Worm (Caenorhabditis elegans) whole organism, late embryonic: ENCODE data around the gene R03G8.3.

ENCODE experiments used
- C38D4.7 ChIP-seq: fragments of 200-800 bp; sonication (Bioruptor generic); optimal IDR thresholded peaks from 2 replicates; lab custom pipeline; 2018; ENCODE audit warnings: mild to moderate bottlenecking, missing genetic modification characterization, moderate library complexity, missing compliant biosample characterization
- F13H6.1 ChIP-seq: sonication (generic microtip); optimal IDR thresholded peaks from 2 replicates; lab custom pipeline; 2016; ENCODE audit warnings: missing genetic modification characterization, missing compliant biosample characterization
- K09A11.1 ChIP-seq: sonication (generic microtip); optimal IDR thresholded peaks from 2 replicates; lab custom pipeline; 2017; ENCODE audit warnings: antibody characterized with exemption, mild to moderate bottlenecking, missing genetic modification characterization, missing compliant biosample characterization; ENCODE audit not compliant: insufficient read depth
- Y22D7AL.16 ChIP-seq: sonication (generic microtip); optimal IDR thresholded peaks from 2 replicates; lab custom pipeline; 2016; ENCODE audit warnings: missing genetic modification characterization, missing compliant biosample characterization
- ama-1 ChIP-seq: fragments of 150-350 bp; optimal IDR thresholded peaks from 2 replicates; lab custom pipeline; 2014
- ceh-22 ChIP-seq: sonication (generic microtip); optimal IDR thresholded peaks from 2 replicates; lab custom pipeline; 2017; ENCODE audit warnings: missing biosample characterization, missing genetic modification characterization
- ceh-24 ChIP-seq: sonication (generic microtip); optimal IDR thresholded peaks from 2 replicates; lab custom pipeline; 2016; ENCODE audit warnings: mild to moderate bottlenecking, missing genetic modification characterization, missing compliant biosample characterization
- ceh-30 ChIP-seq: fragments of 150-350 bp; optimal IDR thresholded peaks from 2 replicates; lab custom pipeline; 2014; ENCODE audit warnings: missing biosample characterization, missing genetic modification characterization
- ceh-31 ChIP-seq: sonication (generic microtip); optimal IDR thresholded peaks from 2 replicates; lab custom pipeline; 2016; ENCODE audit warnings: missing genetic modification characterization, missing compliant biosample characterization
- ceh-34 ChIP-seq: sonication (generic microtip); optimal IDR thresholded peaks from 2 replicates; lab custom pipeline; 2016; ENCODE audit warnings: mild to moderate bottlenecking, missing genetic modification characterization, missing compliant biosample characterization
- ceh-45 ChIP-seq: fragments of 200-800 bp; sonication (Bioruptor generic); IDR thresholded peaks from 2 replicates; pipeline ENCODE4 v1.3.6; 2022; ENCODE audit warnings: missing genetic modification reagents, missing genetic modification characterization, missing compliant biosample characterization
- ceh-48 ChIP-seq: sonication (generic microtip); optimal IDR thresholded peaks from 2 replicates; lab custom pipeline; 2016; ENCODE audit warnings: missing genetic modification characterization, inconsistent platforms, missing compliant biosample characterization
- ceh-6 ChIP-seq: fragments of 200-800 bp; sonication (Bioruptor generic); optimal IDR thresholded peaks from 2 replicates; lab custom pipeline; 2018; ENCODE audit warnings: mild to moderate bottlenecking, missing genetic modification characterization, missing compliant biosample characterization
- ceh-9 ChIP-seq: sonication (generic microtip); optimal IDR thresholded peaks from 2 replicates; lab custom pipeline; 2016; ENCODE audit warnings: mild to moderate bottlenecking, missing genetic modification characterization, inconsistent platforms, missing compliant biosample characterization
- che-1 ChIP-seq: sonication (generic microtip); optimal IDR thresholded peaks from 2 replicates; lab custom pipeline; 2016; ENCODE audit warnings: mild to moderate bottlenecking, missing genetic modification characterization, missing compliant biosample characterization
- dmd-4 ChIP-seq: sonication (generic microtip); optimal IDR thresholded peaks from 2 replicates; lab custom pipeline; 2016; ENCODE audit warnings: borderline replicate concordance, missing genetic modification characterization, missing compliant biosample characterization
- dve-1 ChIP-seq: sonication (generic microtip); optimal IDR thresholded peaks from 2 replicates; lab custom pipeline; 2017; ENCODE audit warnings: antibody characterized with exemption, mild to moderate bottlenecking, missing genetic modification characterization, missing compliant biosample characterization
- elt-2 ChIP-seq: sonication (generic microtip); optimal IDR thresholded peaks from 2 replicates; lab custom pipeline; 2016; ENCODE audit warnings: missing genetic modification reagents, missing genetic modification characterization, missing compliant biosample characterization
- elt-4 ChIP-seq: sonication (generic microtip); optimal IDR thresholded peaks from 2 replicates; lab custom pipeline; 2016; ENCODE audit warnings: missing genetic modification characterization, missing compliant biosample characterization
- fax-1 ChIP-seq: sonication (generic microtip); optimal IDR thresholded peaks from 2 replicates; lab custom pipeline; 2016; ENCODE audit warnings: missing genotype, missing genetic modification characterization, missing compliant biosample characterization
- fkh-10 ChIP-seq: fragments of 150-350 bp; optimal IDR thresholded peaks from 2 replicates; lab custom pipeline; 2014; ENCODE audit warnings: missing biosample characterization, missing genetic modification reagents, missing genetic modification characterization
- gmeb-2 ChIP-seq: sonication (generic microtip); optimal IDR thresholded peaks from 2 replicates; lab custom pipeline; 2016; ENCODE audit warnings: missing genetic modification characterization, inconsistent platforms, missing compliant biosample characterization
- hlh-13 ChIP-seq: fragments of 200-800 bp; sonication (Bioruptor generic); optimal IDR thresholded peaks from 2 replicates; lab custom pipeline; 2018; ENCODE audit warnings: mild to moderate bottlenecking, missing genetic modification characterization, missing compliant biosample characterization
- hlh-15 ChIP-seq: sonication (generic microtip); optimal IDR thresholded peaks from 2 replicates; lab custom pipeline; 2016; ENCODE audit warnings: missing genetic modification characterization, missing compliant biosample characterization
- hlh-30 ChIP-seq: sonication (generic microtip); optimal IDR thresholded peaks from 2 replicates; lab custom pipeline; 2017; ENCODE audit warnings: antibody characterized with exemption, missing genetic modification characterization, missing compliant biosample characterization; ENCODE audit not compliant: insufficient read depth
- hlh-6 ChIP-seq: sonication (generic microtip); optimal IDR thresholded peaks from 2 replicates; lab custom pipeline; 2016; ENCODE audit warnings: missing genotype, missing genetic modification characterization, missing compliant biosample characterization
- hlh-8 ChIP-seq: sonication (generic microtip); optimal IDR thresholded peaks from 2 replicates; lab custom pipeline; 2016; ENCODE audit warnings: missing genotype, missing genetic modification characterization, missing compliant biosample characterization
- lim-6 ChIP-seq: sonication (generic microtip); optimal IDR thresholded peaks from 2 replicates; lab custom pipeline; 2016; ENCODE audit warnings: missing genetic modification characterization, missing compliant biosample characterization
- mec-3 ChIP-seq: sonication (generic microtip); optimal IDR thresholded peaks from 2 replicates; lab custom pipeline; 2016; ENCODE audit warnings: borderline replicate concordance, missing genetic modification characterization, missing compliant biosample characterization
- nfya-1 ChIP-seq: sonication (generic microtip); optimal IDR thresholded peaks from 2 replicates; lab custom pipeline; 2017; ENCODE audit warnings: missing genetic modification characterization, mild to moderate bottlenecking, missing compliant biosample characterization, antibody characterized with exemption, moderate library complexity
- nhr-232 ChIP-seq: sonication (generic microtip); optimal IDR thresholded peaks from 2 replicates; lab custom pipeline; 2016; ENCODE audit warnings: missing genetic modification characterization, missing compliant biosample characterization
- npax-4 ChIP-seq: sonication (generic microtip); optimal IDR thresholded peaks from 2 replicates; lab custom pipeline; 2016; ENCODE audit warnings: missing genetic modification characterization, missing compliant biosample characterization
- odd-2 ChIP-seq: sonication (generic microtip); optimal IDR thresholded peaks from 2 replicates; lab custom pipeline; 2017; ENCODE audit warnings: antibody characterized with exemption, mild to moderate bottlenecking, missing genetic modification characterization, missing compliant biosample characterization
- pag-3 ChIP-seq: sonication (generic microtip); optimal IDR thresholded peaks from 2 replicates; lab custom pipeline; 2016; ENCODE audit warnings: missing compliant biosample characterization, missing genetic modification characterization, borderline replicate concordance
- pax-1 ChIP-seq: fragments of 150-350 bp; optimal IDR thresholded peaks from 2 replicates; lab custom pipeline; 2014; ENCODE audit warnings: missing biosample characterization, missing genetic modification characterization
- pha-4 ChIP-seq: fragments of 150-350 bp; optimal IDR thresholded peaks from 2 replicates; lab custom pipeline; 2018; ENCODE audit warnings: missing biosample characterization, missing genetic modification reagents, missing genetic modification characterization
- pros-1 ChIP-seq: fragments of 150-350 bp; optimal IDR thresholded peaks from 2 replicates; lab custom pipeline; 2014; ENCODE audit warnings: missing biosample characterization, missing genetic modification reagents, missing genetic modification characterization
- ref-2 ChIP-seq: sonication (generic microtip); optimal IDR thresholded peaks from 2 replicates; lab custom pipeline; 2016; ENCODE audit warnings: missing genetic modification characterization, missing compliant biosample characterization
- sox-4 ChIP-seq: sonication (generic microtip); optimal IDR thresholded peaks from 2 replicates; lab custom pipeline; 2017; ENCODE audit warnings: mild to moderate bottlenecking, missing genetic modification characterization, inconsistent platforms, missing compliant biosample characterization
- tbx-2 ChIP-seq: sonication (generic microtip); optimal IDR thresholded peaks from 2 replicates; lab custom pipeline; 2016; ENCODE audit warnings: missing genetic modification characterization, missing compliant biosample characterization
- tbx-7 ChIP-seq: sonication (generic microtip); optimal IDR thresholded peaks from 2 replicates; lab custom pipeline; 2016; ENCODE audit warnings: missing genotype, missing genetic modification characterization, missing compliant biosample characterization
- unc-42 ChIP-seq: sonication (generic microtip); optimal IDR thresholded peaks from 2 replicates; lab custom pipeline; 2016; ENCODE audit warnings: missing genotype, missing genetic modification characterization, missing compliant biosample characterization
- unc-55 ChIP-seq: sonication (generic microtip); optimal IDR thresholded peaks from 2 replicates; lab custom pipeline; 2017; ENCODE audit warnings: missing biosample characterization, missing genetic modification reagents, missing genetic modification characterization
- unc-86 ChIP-seq: sonication (generic microtip); optimal IDR thresholded peaks from 2 replicates; lab custom pipeline; 2016; ENCODE audit warnings: missing genetic modification characterization, missing compliant biosample characterization
- zip-5 ChIP-seq: sonication (generic microtip); optimal IDR thresholded peaks from 2 replicates; lab custom pipeline; 2016; ENCODE audit warnings: missing genetic modification characterization, missing compliant biosample characterization

Gene R03G8.3

DNA sequence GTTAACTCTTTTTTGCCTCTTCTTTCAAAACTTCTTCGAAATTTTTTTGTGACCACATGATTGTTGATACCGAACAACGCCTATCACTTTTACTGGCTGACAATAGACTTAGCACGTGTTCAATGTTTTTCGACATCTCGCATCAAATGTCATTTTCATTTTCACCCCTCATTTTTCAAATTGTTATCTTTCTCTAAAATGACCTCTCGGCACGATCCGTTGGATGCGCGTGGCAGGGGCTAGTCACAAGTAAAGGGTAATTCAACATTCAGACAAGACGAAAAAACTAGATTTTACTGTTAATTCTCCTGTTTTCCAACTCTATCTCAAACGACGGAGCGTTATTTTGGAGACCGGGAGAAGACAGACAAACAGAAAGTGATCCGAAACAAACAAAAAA is 22.7 kb downstream of the R03G8.3 start, which contains the start of gene F17H10.2:
F17H10.2 (plus strand) TSS at position 316 of the 400 bp plus-strand sequence.
- TF ChIP-seq mec-3 (tag; lab: Kevin White, UChicago) (no peak), hlh-30 (tag; lab: Kevin White, UChicago) (peak; percentile 14)

DNA sequence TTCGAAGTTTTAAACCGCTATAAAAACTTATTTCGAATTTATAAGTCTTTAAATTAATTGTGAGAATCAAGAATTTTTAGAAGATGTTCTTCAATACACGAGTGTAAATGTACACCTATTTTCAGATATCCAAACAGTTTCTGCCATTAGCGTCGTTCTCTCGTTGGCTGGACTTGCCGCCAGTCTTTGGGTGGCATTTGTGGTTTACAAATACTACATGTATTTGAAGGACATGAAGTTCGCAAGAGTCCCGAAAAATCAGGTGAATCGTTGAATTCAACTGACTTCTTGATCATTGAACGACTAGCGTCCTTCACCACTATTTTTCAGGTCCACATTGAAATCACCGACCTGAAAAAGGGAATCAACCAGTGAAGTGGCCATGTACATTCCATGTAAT is 24.9 kb downstream of the R03G8.3 start:
- no peak for TF ChIP-seq nfya-1 (tag; lab: Kevin White, UChicago)
- TF ChIP-seq unc-55: no peak
- no peak for TF ChIP-seq pros-1 (tag; lab: Kevin White, UChicago)
- no peak for TF ChIP-seq lim-6
- no peak for TF ChIP-seq odd-2 (tag; lab: Kevin White, UChicago)
- TF ChIP-seq hlh-6: no peak
- TF ChIP-seq nhr-232 (tag; lab: Kevin White, UChicago): no peak
- no peak for TF ChIP-seq tbx-7
- TF ChIP-seq tbx-2 (tag; lab: Kevin White, UChicago): no peak
- TF ChIP-seq, all 69 proteins: peak for 0

DNA sequence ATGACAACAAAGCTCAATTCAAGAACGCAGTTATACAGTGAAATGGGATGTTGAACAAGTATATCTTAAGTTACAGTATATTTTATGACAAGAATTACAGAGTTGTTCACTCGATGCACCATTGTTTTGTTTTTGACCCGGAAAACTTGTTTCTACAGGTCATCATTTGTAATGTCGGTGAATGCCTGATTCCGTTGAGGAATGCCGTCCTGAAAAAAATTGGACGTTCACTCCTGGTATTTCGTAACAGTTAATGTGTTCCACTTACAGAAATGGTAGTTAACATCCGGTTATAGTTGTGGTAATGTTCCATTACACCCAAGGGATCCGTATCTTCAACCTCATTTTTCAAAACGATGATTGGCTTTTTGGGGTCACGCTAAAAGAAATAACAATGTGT is 25.6 kb downstream of the R03G8.3 start:
- TF ChIP-seq hlh-30 (tag; lab: Kevin White, UChicago): no peak
- TF ChIP-seq ceh-48 (tag; lab: Kevin White, UChicago): no peak

DNA sequence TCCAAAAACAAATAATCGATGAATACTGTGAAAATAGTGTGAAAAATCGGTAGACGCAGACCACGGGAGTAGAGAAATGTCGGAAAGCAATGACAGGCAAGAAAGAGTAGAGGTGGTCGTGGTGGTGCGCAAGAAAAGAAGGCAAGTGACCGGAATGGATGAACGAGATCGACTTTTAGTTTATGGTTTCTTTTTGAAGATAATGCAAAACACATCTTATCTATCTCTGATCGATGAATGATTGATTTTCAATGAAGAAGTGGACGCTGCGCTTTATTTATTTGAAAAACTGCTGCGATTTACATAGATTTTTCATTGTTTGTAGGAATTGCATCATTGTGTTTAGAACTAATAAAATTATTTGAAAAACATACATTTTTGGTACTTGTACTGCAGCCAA is 29.1 kb downstream of the R03G8.3 start:
- TF ChIP-seq ceh-9 (no peak), F13H6.1 (tag; lab: Kevin White, UChicago) (no peak), sox-4 (no peak), ceh-24 (tag; lab: Kevin White, UChicago) (no peak), fkh-10 (GFP tag; lab: Kevin White, UChicago) (no peak), ceh-34 (tag; lab: Kevin White, UChicago) (no peak), pag-3 (tag; lab: Kevin White, UChicago) (no peak), K09A11.1 (tag; lab: Kevin White, UChicago) (no peak), elt-4 (no peak), fax-1 (no peak), hlh-13 (no peak)

DNA sequence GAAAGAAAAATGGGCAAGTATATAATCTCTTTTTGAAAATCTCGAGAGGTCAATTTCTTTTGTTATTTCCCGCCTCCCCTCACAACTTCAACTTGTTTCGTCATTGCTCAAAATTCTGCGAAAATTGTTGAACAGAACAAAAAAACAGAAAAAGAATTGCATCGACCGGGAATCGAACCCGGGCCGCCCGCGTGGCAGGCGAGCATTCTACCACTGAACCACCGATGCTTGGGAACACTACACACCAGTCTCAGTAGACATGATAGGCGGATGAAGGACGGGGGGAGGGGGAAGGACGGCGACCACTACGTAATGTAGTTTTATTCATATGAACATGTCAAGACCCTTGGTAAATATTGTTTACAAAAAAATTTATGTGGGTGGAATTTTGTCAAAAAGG is 30.3 kb downstream of the R03G8.3 start:
- TF ChIP-seq hlh-8 (peak; percentile 26), hlh-15 (peak; percentile 40), fax-1 (peak; percentile 59), ceh-45 (peak; percentile 95), unc-86 (tag; lab: Kevin White, UChicago) (peak; percentile 92), ceh-22 (no peak), unc-55 (no peak), lim-6 (peak; percentile 86), ceh-6 (GFP tag; lab: Kevin White, UChicago) (peak; percentile 95), Y22D7AL.16 (tag; lab: Kevin White, UChicago) (peak; percentile 87), elt-2 (peak; percentile 97), che-1 (peak; percentile 94), dmd-4 (tag; lab: Kevin White, UChicago) (peak; percentile 92), pax-1 (tag; lab: Kevin White, UChicago) (no peak), ama-1 (lab: Kevin White, UChicago) (no peak), ceh-31 (peak; percentile 86), pag-3 (tag; lab: Kevin White, UChicago) (no peak), unc-42 (tag; lab: Kevin White, UChicago) (peak; percentile 17), dve-1 (tag; lab: Kevin White, UChicago) (peak; percentile 46), ceh-30 (no peak), pros-1 (tag; lab: Kevin White, UChicago) (peak; percentile 37), C38D4.7 (GFP tag; lab: Kevin White, UChicago) (peak; percentile 91), nhr-232 (tag; lab: Kevin White, UChicago) (peak; percentile 95), ceh-9 (peak; percentile 89), odd-2 (tag; lab: Kevin White, UChicago) (peak; percentile 74), ceh-48 (tag; lab: Kevin White, UChicago) (peak; percentile 73), zip-5 (tag; lab: Kevin White, UChicago) (peak; percentile 52), gmeb-2 (peak; percentile 92), npax-4 (tag; lab: Kevin White, UChicago) (peak; percentile 56), ref-2 (tag; lab: Kevin White, UChicago) (peak; percentile 66), pha-4 (no peak)
